Worm (Caenorhabditis elegans) whole organism, late embryonic: Measurements from ENCODE around the gene C33F10.1.

Experiments
- C08G9.2 ChIP-seq: sonication (generic microtip); optimal IDR thresholded peaks from 2 replicates; lab custom pipeline; 2016; ENCODE audit warnings: mild to moderate bottlenecking, missing genetic modification characterization, moderate library complexity, missing compliant biosample characterization
- C38D4.7 ChIP-seq: fragments of 200-800 bp; sonication (Bioruptor generic); optimal IDR thresholded peaks from 2 replicates; lab custom pipeline; 2018; ENCODE audit warnings: mild to moderate bottlenecking, missing genetic modification characterization, moderate library complexity, missing compliant biosample characterization
- F13H6.1 ChIP-seq: sonication (generic microtip); optimal IDR thresholded peaks from 2 replicates; lab custom pipeline; 2016; ENCODE audit warnings: missing genetic modification characterization, missing compliant biosample characterization
- K09A11.1 ChIP-seq: sonication (generic microtip); optimal IDR thresholded peaks from 2 replicates; lab custom pipeline; 2017; ENCODE audit warnings: antibody characterized with exemption, mild to moderate bottlenecking, missing genetic modification characterization, missing compliant biosample characterization; ENCODE audit not compliant: insufficient read depth
- Y22D7AL.16 ChIP-seq: sonication (generic microtip); optimal IDR thresholded peaks from 2 replicates; lab custom pipeline; 2016; ENCODE audit warnings: missing genetic modification characterization, missing compliant biosample characterization
- ama-1 ChIP-seq: fragments of 150-350 bp; optimal IDR thresholded peaks from 2 replicates; lab custom pipeline; 2014
- ceh-18 ChIP-seq: sonication (generic microtip); optimal IDR thresholded peaks from 2 replicates; lab custom pipeline; 2016; ENCODE audit warnings: missing genetic modification characterization, missing compliant biosample characterization
- ceh-19 ChIP-seq: fragments of 200-800 bp; sonication (Bioruptor generic); optimal IDR thresholded peaks from 2 replicates; lab custom pipeline; 2018; ENCODE audit warnings: mild to moderate bottlenecking, missing genetic modification characterization, missing compliant biosample characterization
- ceh-22 ChIP-seq: sonication (generic microtip); optimal IDR thresholded peaks from 2 replicates; lab custom pipeline; 2017; ENCODE audit warnings: missing biosample characterization, missing genetic modification characterization
- ceh-30 ChIP-seq: fragments of 150-350 bp; optimal IDR thresholded peaks from 2 replicates; lab custom pipeline; 2014; ENCODE audit warnings: missing biosample characterization, missing genetic modification characterization
- ceh-31 ChIP-seq: sonication (generic microtip); optimal IDR thresholded peaks from 2 replicates; lab custom pipeline; 2016; ENCODE audit warnings: missing genetic modification characterization, missing compliant biosample characterization
- ceh-34 ChIP-seq: sonication (generic microtip); optimal IDR thresholded peaks from 2 replicates; lab custom pipeline; 2016; ENCODE audit warnings: mild to moderate bottlenecking, missing genetic modification characterization, missing compliant biosample characterization
- ceh-48 ChIP-seq: sonication (generic microtip); optimal IDR thresholded peaks from 2 replicates; lab custom pipeline; 2016; ENCODE audit warnings: missing genetic modification characterization, inconsistent platforms, missing compliant biosample characterization
- ceh-6 ChIP-seq: fragments of 200-800 bp; sonication (Bioruptor generic); optimal IDR thresholded peaks from 2 replicates; lab custom pipeline; 2018; ENCODE audit warnings: mild to moderate bottlenecking, missing genetic modification characterization, missing compliant biosample characterization
- ceh-9 ChIP-seq: sonication (generic microtip); optimal IDR thresholded peaks from 2 replicates; lab custom pipeline; 2016; ENCODE audit warnings: mild to moderate bottlenecking, missing genetic modification characterization, inconsistent platforms, missing compliant biosample characterization
- dmd-4 ChIP-seq: sonication (generic microtip); optimal IDR thresholded peaks from 2 replicates; lab custom pipeline; 2016; ENCODE audit warnings: borderline replicate concordance, missing genetic modification characterization, missing compliant biosample characterization
- dve-1 ChIP-seq: sonication (generic microtip); optimal IDR thresholded peaks from 2 replicates; lab custom pipeline; 2017; ENCODE audit warnings: antibody characterized with exemption, mild to moderate bottlenecking, missing genetic modification characterization, missing compliant biosample characterization
- elt-4 ChIP-seq: sonication (generic microtip); optimal IDR thresholded peaks from 2 replicates; lab custom pipeline; 2016; ENCODE audit warnings: missing genetic modification characterization, missing compliant biosample characterization
- ets-4 ChIP-seq: sonication (generic microtip); optimal IDR thresholded peaks from 2 replicates; lab custom pipeline; 2016; ENCODE audit warnings: missing genetic modification characterization, missing compliant biosample characterization
- fkh-6 ChIP-seq: sonication (generic microtip); optimal IDR thresholded peaks from 2 replicates; lab custom pipeline; 2016; ENCODE audit warnings: missing genetic modification characterization, missing compliant biosample characterization
- gmeb-2 ChIP-seq: sonication (generic microtip); optimal IDR thresholded peaks from 2 replicates; lab custom pipeline; 2016; ENCODE audit warnings: missing genetic modification characterization, inconsistent platforms, missing compliant biosample characterization
- hlh-13 ChIP-seq: fragments of 200-800 bp; sonication (Bioruptor generic); optimal IDR thresholded peaks from 2 replicates; lab custom pipeline; 2018; ENCODE audit warnings: mild to moderate bottlenecking, missing genetic modification characterization, missing compliant biosample characterization
- hlh-30 ChIP-seq: sonication (generic microtip); optimal IDR thresholded peaks from 2 replicates; lab custom pipeline; 2017; ENCODE audit warnings: antibody characterized with exemption, missing genetic modification characterization, missing compliant biosample characterization; ENCODE audit not compliant: insufficient read depth
- hlh-8 ChIP-seq: sonication (generic microtip); optimal IDR thresholded peaks from 2 replicates; lab custom pipeline; 2016; ENCODE audit warnings: missing genotype, missing genetic modification characterization, missing compliant biosample characterization
- lim-6 ChIP-seq: sonication (generic microtip); optimal IDR thresholded peaks from 2 replicates; lab custom pipeline; 2016; ENCODE audit warnings: missing genetic modification characterization, missing compliant biosample characterization
- mec-3 ChIP-seq: sonication (generic microtip); optimal IDR thresholded peaks from 2 replicates; lab custom pipeline; 2016; ENCODE audit warnings: borderline replicate concordance, missing genetic modification characterization, missing compliant biosample characterization
- nfya-1 ChIP-seq: sonication (generic microtip); optimal IDR thresholded peaks from 2 replicates; lab custom pipeline; 2017; ENCODE audit warnings: missing genetic modification characterization, mild to moderate bottlenecking, missing compliant biosample characterization, antibody characterized with exemption, moderate library complexity
- nhr-11 ChIP-seq: fragments of 150-350 bp; optimal IDR thresholded peaks from 2 replicates; lab custom pipeline; 2014; ENCODE audit warnings: missing biosample characterization, missing genetic modification characterization
- nhr-232 ChIP-seq: sonication (generic microtip); optimal IDR thresholded peaks from 2 replicates; lab custom pipeline; 2016; ENCODE audit warnings: missing genetic modification characterization, missing compliant biosample characterization
- npax-4 ChIP-seq: sonication (generic microtip); optimal IDR thresholded peaks from 2 replicates; lab custom pipeline; 2016; ENCODE audit warnings: missing genetic modification characterization, missing compliant biosample characterization
- odd-2 ChIP-seq: sonication (generic microtip); optimal IDR thresholded peaks from 2 replicates; lab custom pipeline; 2017; ENCODE audit warnings: antibody characterized with exemption, mild to moderate bottlenecking, missing genetic modification characterization, missing compliant biosample characterization
- pag-3 ChIP-seq: sonication (generic microtip); optimal IDR thresholded peaks from 2 replicates; lab custom pipeline; 2016; ENCODE audit warnings: missing compliant biosample characterization, missing genetic modification characterization, borderline replicate concordance
- pat-9 ChIP-seq: fragments of 200-800 bp; sonication (Bioruptor generic); optimal IDR thresholded peaks from 2 replicates; lab custom pipeline; 2018; ENCODE audit warnings: mild to moderate bottlenecking, missing genetic modification characterization, moderate library complexity, missing compliant biosample characterization
- pax-1 ChIP-seq: fragments of 150-350 bp; optimal IDR thresholded peaks from 2 replicates; lab custom pipeline; 2014; ENCODE audit warnings: missing biosample characterization, missing genetic modification characterization
- pha-2 ChIP-seq: sonication (generic microtip); optimal IDR thresholded peaks from 2 replicates; lab custom pipeline; 2017; ENCODE audit warnings: mild to moderate bottlenecking, missing genetic modification characterization, missing compliant biosample characterization
- pha-4 ChIP-seq: fragments of 150-350 bp; optimal IDR thresholded peaks from 2 replicates; lab custom pipeline; 2018; ENCODE audit warnings: missing biosample characterization, missing genetic modification reagents, missing genetic modification characterization
- pqm-1 ChIP-seq: sonication (generic microtip); optimal IDR thresholded peaks from 2 replicates; lab custom pipeline; 2016; ENCODE audit warnings: missing genetic modification characterization, missing compliant biosample characterization
- rnt-1 ChIP-seq: sonication (generic microtip); optimal IDR thresholded peaks from 2 replicates; lab custom pipeline; 2016; ENCODE audit warnings: missing genetic modification characterization, missing compliant biosample characterization
- sdc-2 ChIP-seq: sonication (generic microtip); optimal IDR thresholded peaks from 2 replicates; lab custom pipeline; 2016; ENCODE audit warnings: missing genotype, missing genetic modification characterization, missing compliant biosample characterization
- sox-2 ChIP-seq: fragments of 200-800 bp; sonication (Bioruptor generic); IDR thresholded peaks from 2 replicates; pipeline ENCODE4 v1.3.6; 2022; ENCODE audit warnings: missing genetic modification reagents, missing genetic modification characterization, missing compliant biosample characterization
- sox-4 ChIP-seq: sonication (generic microtip); optimal IDR thresholded peaks from 2 replicates; lab custom pipeline; 2017; ENCODE audit warnings: mild to moderate bottlenecking, missing genetic modification characterization, inconsistent platforms, missing compliant biosample characterization
- syd-9 ChIP-seq: sonication (generic microtip); optimal IDR thresholded peaks from 2 replicates; lab custom pipeline; 2016; ENCODE audit warnings: mild to moderate bottlenecking, missing genetic modification characterization, moderate library complexity, missing compliant biosample characterization
- tbx-2 ChIP-seq: sonication (generic microtip); optimal IDR thresholded peaks from 2 replicates; lab custom pipeline; 2016; ENCODE audit warnings: missing genetic modification characterization, missing compliant biosample characterization
- unc-3 ChIP-seq, 2 experiments: fragments of 200-800 bp in 1 of 2; sonication (Bioruptor generic) in 1 of 2; sonication (generic microtip) in 1 of 2; conservative IDR thresholded peaks in 1 of 2; optimal IDR thresholded peaks in 1 of 2; 2 replicates each; pipeline versions ENCODE4 v1.3.6 to Lab custom; 2016 to 2022; ENCODE audit warnings: missing compliant biosample characterization in 2 of 2, missing genetic modification characterization in 2 of 2, missing genetic modification reagents in 1 of 2
- unc-42 ChIP-seq: sonication (generic microtip); optimal IDR thresholded peaks from 2 replicates; lab custom pipeline; 2016; ENCODE audit warnings: missing genotype, missing genetic modification characterization, missing compliant biosample characterization
- unc-55 ChIP-seq: sonication (generic microtip); optimal IDR thresholded peaks from 2 replicates; lab custom pipeline; 2017; ENCODE audit warnings: missing biosample characterization, missing genetic modification reagents, missing genetic modification characterization
- unc-86 ChIP-seq: sonication (generic microtip); optimal IDR thresholded peaks from 2 replicates; lab custom pipeline; 2016; ENCODE audit warnings: missing genetic modification characterization, missing compliant biosample characterization

The C33F10.1 gene

ce11 chrII:4791272-4791671 is 43.6 kb upstream of the C33F10.1 start, which contains the start of gene F26G1.1 (continued):
- TF ChIP-seq sdc-2 (tag; lab: Kevin White, UChicago) (peak; percentile 48), unc-55 (no peak), hlh-13 (GFP tag; lab: Kevin White, UChicago) (no peak), ceh-22 (tag; lab: Kevin White, UChicago) (no peak), ets-4 (peak; percentile 94), lim-6 (tag; lab: Kevin White, UChicago) (peak; percentile 50), sox-4 (tag; lab: Kevin White, UChicago) (no peak), C38D4.7 (GFP tag; lab: Kevin White, UChicago) (no peak), pag-3 (no peak), ama-1 (lab: Kevin White, UChicago) (no peak), tbx-2 (peak; percentile 92), pax-1 (no peak), ceh-19 (GFP tag; lab: Kevin White, UChicago) (no peak), sox-2 (GFP tag; lab: Robert Waterston, UW) (no peak), C08G9.2 (tag; lab: Kevin White, UChicago) (peak; percentile 93), ceh-34 (tag; lab: Kevin White, UChicago) (peak; percentile 29), hlh-30 (tag; lab: Kevin White, UChicago) (no peak), pha-2 (tag; lab: Kevin White, UChicago) (peak; percentile 39), rnt-1 (tag; lab: Kevin White, UChicago) (peak; percentile 12), unc-86 (tag; lab: Kevin White, UChicago) (no peak), pha-4 (tag; lab: Kevin White, UChicago) (no peak), odd-2 (tag; lab: Kevin White, UChicago) (no peak), unc-42 (tag; lab: Kevin White, UChicago) (peak; percentile 10), F13H6.1 (tag; lab: Kevin White, UChicago) (peak; percentile 63), ceh-18 (tag; lab: Kevin White, UChicago) (no peak), fkh-6 (peak; percentile 14), pqm-1 (tag; lab: Kevin White, UChicago) (no peak), syd-9 (tag; lab: Kevin White, UChicago) (no peak), ceh-31 (tag; lab: Kevin White, UChicago) (peak; percentile 90), nhr-232 (no peak), elt-4 (tag; lab: Kevin White, UChicago) (no peak), ceh-30 (no peak), gmeb-2 (peak; percentile 24), mec-3 (tag; lab: Kevin White, UChicago) (peak; percentile 65), hlh-8 (peak; percentile 90), ceh-48 (tag; lab: Kevin White, UChicago) (no peak), Y22D7AL.16 (tag; lab: Kevin White, UChicago) (no peak), unc-3 (GFP tag; conservative IDR thresholded peaks at IDR 0.05; lab: Robert Waterston, UW) (no peak), unc-3 (tag; optimal IDR thresholded peaks at IDR 0.05; lab: Kevin White, UChicago) (no peak), nhr-11 (tag; lab: Kevin White, UChicago) (no peak), nfya-1 (tag; lab: Kevin White, UChicago) (no peak), K09A11.1 (tag; lab: Kevin White, UChicago) (no peak), pat-9 (tag; lab: Kevin White, UChicago) (no peak), dmd-4 (tag; lab: Kevin White, UChicago) (no peak), npax-4 (tag; lab: Kevin White, UChicago) (peak; percentile 17), ceh-6 (GFP tag; lab: Kevin White, UChicago) (no peak), ceh-9 (tag; lab: Kevin White, UChicago) (no peak), dve-1 (tag; lab: Kevin White, UChicago) (no peak)
- TF ChIP-seq, all 69 proteins: peak for 27
